Worm (Caenorhabditis elegans): ENCODE results near the gene mrp-1.

DNA sequence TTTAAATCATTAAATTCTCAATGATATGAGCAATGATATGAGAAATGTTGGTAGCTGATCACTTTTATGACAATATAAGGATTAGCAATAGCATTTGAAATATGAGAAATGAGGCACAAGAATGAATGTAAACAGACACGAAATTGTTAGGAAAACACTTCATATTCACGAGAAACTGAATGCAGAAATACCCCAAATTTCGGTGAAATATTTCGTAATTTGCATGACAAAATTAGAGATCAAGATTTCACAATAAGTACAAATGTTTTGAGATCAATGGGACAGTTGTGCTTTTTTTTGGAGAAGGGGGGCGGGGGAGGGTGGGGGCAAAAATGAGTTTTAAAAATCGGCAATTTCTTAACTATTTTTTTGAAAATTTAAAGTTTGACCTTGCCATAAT, 51.3 kb downstream of the mrp-1 start:
- TF ChIP-seq F49E8.2 (tag; optimal IDR thresholded peaks at IDR 0.05; ENCODE audit: insufficient read depth): no peak
- TF ChIP-seq nfya-2 (GFP tag; IDR thresholded peaks at IDR 0.05): no peak
- no peak for TF ChIP-seq B0261.1 (tag; optimal IDR thresholded peaks at IDR 0.05)
- TF ChIP-seq ztf-6 (GFP tag; IDR thresholded peaks at IDR 0.05): no peak
